Fruit fly (Drosophila melanogaster) whole organism, embryonic: ENCODE data around the gene Rab23.

Experiments
- Abd-B ChIP-seq: fragments of 200-800 bp; sonication (Bioruptor generic); optimal IDR thresholded peaks from 2 replicates; lab custom pipeline; 2018; ENCODE audit warnings: missing biosample characterization, mild to moderate bottlenecking, missing genetic modification characterization, moderate library complexity
- Adf1 ChIP-seq: fragments of 200-800 bp; sonication (Bioruptor generic); IDR thresholded peaks from 2 replicates; pipeline ENCODE4 v1.3.6; 2022; ENCODE audit warnings: missing biosample characterization, missing genetic modification characterization
- CG11695 ChIP-seq: fragments of 200-800 bp; sonication (Bioruptor generic); IDR thresholded peaks from 3 replicates; pipeline ENCODE4 v1.3.6; 2022; ENCODE audit warnings: missing biosample characterization, missing genetic modification characterization
- CG14441 ChIP-seq: fragments of 200-800 bp; sonication (Bioruptor generic); IDR thresholded peaks from 2 replicates; pipeline ENCODE4 v1.3.6; 2022; ENCODE audit warnings: missing biosample characterization, missing genetic modification characterization
- CG1529 ChIP-seq: fragments of 200-800 bp; sonication (Bioruptor generic); optimal IDR thresholded peaks from 3 replicates; lab custom pipeline; 2018; ENCODE audit warnings: missing biosample characterization, missing genetic modification characterization
- CG1603 ChIP-seq: fragments of 200-800 bp; sonication (Bioruptor generic); optimal IDR thresholded peaks from 2 replicates; lab custom pipeline; 2019; ENCODE audit warnings: missing biosample characterization, mild to moderate bottlenecking, missing genetic modification characterization, moderate library complexity
- CG16779 ChIP-seq: fragments of 200-800 bp; sonication (Bioruptor generic); IDR thresholded peaks from 2 replicates; pipeline ENCODE4 v1.3.6; 2022; ENCODE audit warnings: missing biosample characterization, missing genetic modification characterization
- CG16863 ChIP-seq: fragments of 200-800 bp; sonication (Bioruptor generic); optimal IDR thresholded peaks from 3 replicates; lab custom pipeline; 2016; ENCODE audit warnings: missing biosample characterization, missing genetic modification characterization
- CG18476 ChIP-seq: fragments of 200-800 bp; sonication (Bioruptor generic); optimal IDR thresholded peaks from 2 replicates; lab custom pipeline; 2016; ENCODE audit warnings: missing biosample characterization, mild to moderate bottlenecking, missing genetic modification characterization
- CG18764 ChIP-seq: fragments of 200-800 bp; sonication (Bioruptor generic); optimal IDR thresholded peaks from 3 replicates; lab custom pipeline; 2016; ENCODE audit warnings: missing biosample characterization, missing genetic modification characterization
- CG3281 ChIP-seq: fragments of 200-800 bp; sonication (Bioruptor generic); optimal IDR thresholded peaks from 3 replicates; lab custom pipeline; 2017; ENCODE audit warnings: missing biosample characterization, mild to moderate bottlenecking, missing genetic modification characterization
- CG33557 ChIP-seq: fragments of 200-800 bp; sonication (Bioruptor generic); optimal IDR thresholded peaks from 2 replicates; lab custom pipeline; 2019; ENCODE audit warnings: missing biosample characterization, mild to moderate bottlenecking, missing genetic modification characterization, moderate library complexity
- CG34376 ChIP-seq: fragments of 200-800 bp; sonication (Bioruptor generic); optimal IDR thresholded peaks from 2 replicates; lab custom pipeline; 2018; ENCODE audit warnings: missing biosample characterization, mild to moderate bottlenecking, missing genetic modification characterization
- CG3995 ChIP-seq: fragments of 200-800 bp; sonication (Bioruptor generic); optimal IDR thresholded peaks from 3 replicates; lab custom pipeline; 2016; ENCODE audit warnings: missing biosample characterization, missing genetic modification characterization
- CG6175 ChIP-seq: fragments of 200-800 bp; sonication (Bioruptor generic); IDR thresholded peaks from 3 replicates; pipeline ENCODE4 v1.3.6; 2022; ENCODE audit warnings: missing biosample characterization, missing genetic modification characterization
- CG6654 ChIP-seq: fragments of 200-800 bp; sonication (Bioruptor generic); optimal IDR thresholded peaks from 2 replicates; lab custom pipeline; 2017; ENCODE audit warnings: missing biosample characterization, mild to moderate bottlenecking, missing genetic modification characterization
- CG8089 ChIP-seq: fragments of 200-800 bp; sonication (Bioruptor generic); optimal IDR thresholded peaks from 3 replicates; lab custom pipeline; 2016; ENCODE audit warnings: missing biosample characterization, missing genetic modification characterization
- CG8388 ChIP-seq: fragments of 200-800 bp; sonication (Bioruptor generic); optimal IDR thresholded peaks from 2 replicates; lab custom pipeline; 2019; ENCODE audit warnings: missing biosample characterization, mild to moderate bottlenecking, missing genetic modification characterization, moderate library complexity
- CG8765 ChIP-seq: fragments of 200-800 bp; sonication (Bioruptor generic); IDR thresholded peaks from 2 replicates; pipeline ENCODE4 v1.3.6; 2022; ENCODE audit warnings: missing biosample characterization, missing genetic modification characterization
- D19A ChIP-seq: fragments of 200-800 bp; optimal IDR thresholded peaks from 3 replicates; lab custom pipeline; 2019; ENCODE audit warnings: missing biosample characterization, mild to moderate bottlenecking, missing genetic modification characterization, moderate library complexity
- Deaf1 ChIP-seq: fragments of 200-800 bp; optimal IDR thresholded peaks from 3 replicates; lab custom pipeline; 2019; ENCODE audit warnings: missing biosample characterization, mild to moderate bottlenecking, missing genetic modification characterization, moderate library complexity
- Fer3 ChIP-seq: fragments of 200-800 bp; sonication (Bioruptor generic); optimal IDR thresholded peaks from 2 replicates; lab custom pipeline; 2018; ENCODE audit warnings: missing biosample characterization, mild to moderate bottlenecking, missing genetic modification characterization, moderate library complexity
- Gsc ChIP-seq: fragments of 200-800 bp; sonication (Bioruptor generic); IDR thresholded peaks from 2 replicates; pipeline ENCODE4 v1.3.6; 2022; ENCODE audit warnings: missing biosample characterization, missing genetic modification characterization
- HLH54F ChIP-seq: fragments of 200-800 bp; sonication (Bioruptor generic); optimal IDR thresholded peaks from 3 replicates; lab custom pipeline; 2016; ENCODE audit warnings: missing biosample characterization, missing genetic modification characterization
- Hey ChIP-seq: fragments of 200-800 bp; sonication (Bioruptor generic); optimal IDR thresholded peaks from 3 replicates; lab custom pipeline; 2018; ENCODE audit warnings: missing biosample characterization, mild to moderate bottlenecking, missing genetic modification characterization
- NC2α ChIP-seq: fragments of 200-800 bp; sonication (Bioruptor generic); optimal IDR thresholded peaks from 2 replicates; lab custom pipeline; 2016; ENCODE audit warnings: missing biosample characterization, missing genetic modification characterization
- Side ChIP-seq: fragments of 200-800 bp; sonication (Bioruptor generic); optimal IDR thresholded peaks from 2 replicates; lab custom pipeline; 2016; ENCODE audit warnings: missing biosample characterization, missing genetic modification characterization
- Xbp1 ChIP-seq: fragments of 200-800 bp; sonication (Bioruptor generic); optimal IDR thresholded peaks from 3 replicates; lab custom pipeline; 2016; ENCODE audit warnings: missing biosample characterization, mild to moderate bottlenecking, missing genetic modification characterization
- YL-1 ChIP-seq: fragments of 200-800 bp; sonication (Bioruptor generic); optimal IDR thresholded peaks from 3 replicates; lab custom pipeline; 2017; ENCODE audit warnings: missing biosample characterization, mild to moderate bottlenecking, missing genetic modification characterization
- ap ChIP-seq: fragments of 200-800 bp; sonication (Bioruptor generic); IDR thresholded peaks from 2 replicates; pipeline ENCODE4 v1.3.6; 2022; ENCODE audit warnings: missing biosample characterization, missing genetic modification characterization
- caup ChIP-seq: fragments of 200-800 bp; sonication (Bioruptor generic); optimal IDR thresholded peaks from 3 replicates; lab custom pipeline; 2017; ENCODE audit warnings: missing biosample characterization, mild to moderate bottlenecking, missing genetic modification characterization, moderate library complexity; ENCODE audit not compliant: severe bottlenecking
- croc ChIP-seq: fragments of 200-800 bp; sonication (Bioruptor generic); conservative IDR thresholded peaks from 3 replicates; pipeline ENCODE4 v1.3.6; 2022; ENCODE audit warnings: missing biosample characterization, missing genetic modification characterization
- esg ChIP-seq: fragments of 200-800 bp; sonication (Bioruptor generic); conservative IDR thresholded peaks from 2 replicates; pipeline ENCODE4 v1.3.6; 2022; ENCODE audit warnings: missing biosample characterization, missing genetic modification characterization
- fu2 ChIP-seq: fragments of 200-800 bp; sonication (Bioruptor generic); optimal IDR thresholded peaks from 2 replicates; lab custom pipeline; 2016; ENCODE audit warnings: missing biosample characterization, missing genetic modification characterization
- gem ChIP-seq: fragments of 200-800 bp; sonication (Bioruptor generic); optimal IDR thresholded peaks from 2 replicates; lab custom pipeline; 2019; ENCODE audit warnings: missing biosample characterization, mild to moderate bottlenecking, missing genetic modification characterization, moderate library complexity
- gsb ChIP-seq: fragments of 200-800 bp; sonication (Bioruptor generic); IDR thresholded peaks from 2 replicates; pipeline ENCODE4 v1.3.6; 2022; ENCODE audit warnings: missing biosample characterization, missing genetic modification characterization
- her ChIP-seq: fragments of 200-800 bp; sonication (Bioruptor generic); optimal IDR thresholded peaks from 2 replicates; lab custom pipeline; 2016; ENCODE audit warnings: missing biosample characterization, missing genetic modification characterization
- nmo ChIP-seq: fragments of 200-800 bp; sonication (Bioruptor generic); optimal IDR thresholded peaks from 2 replicates; lab custom pipeline; 2018; ENCODE audit warnings: missing biosample characterization, mild to moderate bottlenecking, missing genetic modification characterization, moderate library complexity
- odd ChIP-seq: fragments of 200-800 bp; sonication (Bioruptor generic); optimal IDR thresholded peaks from 2 replicates; lab custom pipeline; 2017; ENCODE audit warnings: missing biosample characterization, mild to moderate bottlenecking, missing genetic modification characterization
- sc ChIP-seq, 3 experiments: fragments of >200 bp in 2 of 3; fragments of 200-800 bp in 1 of 3; sonication (Bioruptor generic) in 1 of 3; optimal IDR thresholded peaks; 2 replicates in 2 of 3; 3 replicates in 1 of 3; lab custom pipeline; 2017; ENCODE audit warnings: mild to moderate bottlenecking in 1 of 3, missing biosample characterization in 1 of 3, missing genetic modification characterization in 1 of 3, missing genetic modification reagents in 1 of 3
- scrt ChIP-seq: fragments of 200-800 bp; sonication (Bioruptor generic); optimal IDR thresholded peaks from 2 replicates; lab custom pipeline; 2018; ENCODE audit warnings: missing biosample characterization, mild to moderate bottlenecking, missing genetic modification characterization, moderate library complexity
- sisA ChIP-seq: fragments of 200-800 bp; sonication (Bioruptor generic); IDR thresholded peaks from 2 replicates; pipeline ENCODE4 v1.3.6; 2022; ENCODE audit warnings: missing biosample characterization, missing genetic modification characterization
- sr ChIP-seq: fragments of 200-800 bp; sonication (Bioruptor generic); IDR thresholded peaks from 3 replicates; pipeline ENCODE4 v1.3.6; 2022; ENCODE audit warnings: missing biosample characterization, missing genetic modification characterization
- sug ChIP-seq: fragments of 200-800 bp; optimal IDR thresholded peaks from 2 replicates; lab custom pipeline; 2019; ENCODE audit warnings: missing biosample characterization, mild to moderate bottlenecking, missing genetic modification characterization, moderate library complexity
- tap ChIP-seq: fragments of 200-800 bp; optimal IDR thresholded peaks from 3 replicates; lab custom pipeline; 2019; ENCODE audit warnings: missing biosample characterization, mild to moderate bottlenecking, missing genetic modification characterization, moderate library complexity
- tll ChIP-seq, 2 experiments: fragments of 200-800 bp in 1 of 2; fragments of >200 bp in 1 of 2; sonication (Bioruptor generic) in 1 of 2; optimal IDR thresholded peaks; 2 replicates each; lab custom pipeline; 2017 to 2019; ENCODE audit warnings: missing biosample characterization in 2 of 2, missing genetic modification characterization in 2 of 2, mild to moderate bottlenecking in 1 of 2, moderate library complexity in 1 of 2
- tna ChIP-seq: fragments of 200-800 bp; sonication (Bioruptor generic); IDR thresholded peaks from 2 replicates; pipeline ENCODE4 v1.3.6; 2022; ENCODE audit warnings: missing biosample characterization, missing genetic modification characterization; ENCODE audit not compliant: partially characterized antibody
- unc-4 ChIP-seq: fragments of 200-800 bp; sonication (Bioruptor generic); IDR thresholded peaks from 2 replicates; pipeline ENCODE4 v1.3.6; 2022; ENCODE audit warnings: missing biosample characterization, missing genetic modification characterization; ENCODE audit not compliant: partially characterized antibody
- vnd ChIP-seq: fragments of 200-800 bp; sonication (Bioruptor generic); IDR thresholded peaks from 3 replicates; pipeline ENCODE4 v1.3.6; 2022; ENCODE audit warnings: missing biosample characterization, missing genetic modification characterization; ENCODE audit not compliant: partially characterized antibody

Gene Rab23

dm6 chr3R:5705469-5706067, 20.3 kb upstream of the Rab23 start (continued):
- TF ChIP-seq tap (tag; lab: Kevin White, UChicago): no peak
- peak; percentile 50 for TF ChIP-seq caup
- peak; percentile 78 for TF ChIP-seq CG3281
- TF ChIP-seq ap (GFP tag; lab: Robert Waterston, UW): no peak
- TF ChIP-seq CG16863 (GFP tag; lab: Kevin White, UChicago): peak; percentile 29
- TF ChIP-seq CG1529 (GFP tag; lab: Kevin White, UChicago): peak; percentile 58
- no peak for TF ChIP-seq sr
- TF ChIP-seq CG8089 (GFP tag; lab: Kevin White, UChicago): peak; percentile 25
- TF ChIP-seq CG8388: peak; percentile 67
- peak; percentile 30; the same call in 2 of the 3 replicates for TF ChIP-seq croc (GFP tag; lab: Robert Waterston, UW)
- no peak for TF ChIP-seq CG34376 (GFP tag; lab: Kevin White, UChicago)
- TF ChIP-seq her (GFP tag; lab: Kevin White, UChicago): no peak
- TF ChIP-seq fu2: no peak
- no peak for TF ChIP-seq tna (GFP tag; lab: Robert Waterston, UW)
- TF ChIP-seq Fer3 (tag; lab: Kevin White, UChicago): no peak
- no peak for TF ChIP-seq Adf1 (GFP tag; lab: Robert Waterston, UW)
- TF ChIP-seq CG1603 (tag; lab: Kevin White, UChicago): no peak
- TF ChIP-seq CG18764: no peak
- no peak for TF ChIP-seq scrt
- no peak for TF ChIP-seq odd (GFP tag; lab: Kevin White, UChicago)
- TF ChIP-seq unc-4 (GFP tag; lab: Robert Waterston, UW): no peak
- peak; percentile 77 for TF ChIP-seq CG11695 (GFP tag; lab: Robert Waterston, UW)
- peak; percentile 84 for TF ChIP-seq nmo (GFP tag; lab: Kevin White, UChicago)
- no peak for TF ChIP-seq gsb (GFP tag; lab: Robert Waterston, UW)
- no peak for TF ChIP-seq Gsc (GFP tag; lab: Robert Waterston, UW)
- peak; percentile 56 for TF ChIP-seq Xbp1 (GFP tag; lab: Kevin White, UChicago)
- peak; percentile 39; the same call in 1 of the 2 replicates for TF ChIP-seq sisA (GFP tag; lab: Robert Waterston, UW)
- peak; percentile 40 for TF ChIP-seq CG18476 (GFP tag; lab: Kevin White, UChicago)
- no peak for TF ChIP-seq YL-1 (GFP tag; lab: Kevin White, UChicago)
- TF ChIP-seq CG3995 (GFP tag; lab: Kevin White, UChicago): no peak
- peak; percentile 82 for TF ChIP-seq gem (tag; lab: Kevin White, UChicago)
- peak; percentile 34 for TF ChIP-seq CG33557 (GFP tag; lab: Kevin White, UChicago)
- TF ChIP-seq NC2α: no peak
- TF ChIP-seq CG16779: no peak
- TF ChIP-seq CG6654 (GFP tag; lab: Kevin White, UChicago): peak; percentile 15
- TF ChIP-seq CG14441 (GFP tag; lab: Robert Waterston, UW): no peak
- TF ChIP-seq sug: no peak
- TF ChIP-seq Deaf1 (tag; lab: Kevin White, UChicago): no peak
- peak; percentile 49; the same call in 1 of the 2 replicates for TF ChIP-seq CG8765 (GFP tag; lab: Robert Waterston, UW)
- peak; percentile 47; the same call in 1 of the 2 replicates for TF ChIP-seq esg (GFP tag; lab: Robert Waterston, UW)
- no peak for TF ChIP-seq Hey (tag; lab: Kevin White, UChicago)
- TF ChIP-seq tll (GFP tag; optimal IDR thresholded peaks at IDR 0.05; lab: Kevin White, UChicago): no peak
- TF ChIP-seq sc (optimal IDR thresholded peaks at IDR 0.05; lab: Kevin White, UChicago): no peak
- TF ChIP-seq sc (GFP tag; optimal IDR thresholded peaks at IDR 0.05; lab: Kevin White, UChicago): peak; percentile 46
- TF ChIP-seq D19A: no peak
- peak; percentile 8 for TF ChIP-seq HLH54F (GFP tag; lab: Kevin White, UChicago)
- peak; percentile 51 for TF ChIP-seq Abd-B (GFP tag; lab: Kevin White, UChicago)
- no peak for TF ChIP-seq vnd (GFP tag; lab: Robert Waterston, UW)
- TF ChIP-seq CG6175 (GFP tag; lab: Robert Waterston, UW): no peak
- TF ChIP-seq Side (GFP tag; lab: Kevin White, UChicago): peak; percentile 44
